Worm (Caenorhabditis elegans) whole organism, L1 larva: Measurements from ENCODE around the gene math-23.
"Not testable (repeated sequence)": the region's sequence is repeated elsewhere in the genome, so short reads cannot be mapped to it uniquely, and the experiment has no call there.

ENCODE experiments used
- alr-1 ChIP-seq: fragments of 200-800 bp; sonication (Bioruptor generic); optimal IDR thresholded peaks from 2 replicates; lab custom pipeline; 2018; ENCODE audit warnings: borderline replicate concordance, mild to moderate bottlenecking, missing genetic modification characterization, missing compliant biosample characterization
- blmp-1 ChIP-seq: fragments of 150-350 bp; optimal IDR thresholded peaks from 2 replicates; lab custom pipeline; 2014; ENCODE audit warnings: missing biosample characterization, missing genetic modification characterization
- dpl-1 ChIP-seq, 3 experiments: fragments of 150-350 bp in 2 of 3; sonication (generic microtip) in 1 of 3; optimal IDR thresholded peaks; 2 replicates each; lab custom pipeline; 2014 to 2017; ENCODE audit warnings: missing biosample characterization in 3 of 3, missing genetic modification characterization in 3 of 3, missing genetic modification reagents in 3 of 3
- sox-4 ChIP-seq: sonication (generic microtip); optimal IDR thresholded peaks from 2 replicates; lab custom pipeline; 2016; ENCODE audit warnings: missing genetic modification characterization, missing compliant biosample characterization
- unc-130 ChIP-seq: fragments of 150-350 bp; optimal IDR thresholded peaks from 2 replicates; lab custom pipeline; 2017; ENCODE audit warnings: missing biosample characterization, missing genetic modification characterization, inconsistent platforms

DNA sequence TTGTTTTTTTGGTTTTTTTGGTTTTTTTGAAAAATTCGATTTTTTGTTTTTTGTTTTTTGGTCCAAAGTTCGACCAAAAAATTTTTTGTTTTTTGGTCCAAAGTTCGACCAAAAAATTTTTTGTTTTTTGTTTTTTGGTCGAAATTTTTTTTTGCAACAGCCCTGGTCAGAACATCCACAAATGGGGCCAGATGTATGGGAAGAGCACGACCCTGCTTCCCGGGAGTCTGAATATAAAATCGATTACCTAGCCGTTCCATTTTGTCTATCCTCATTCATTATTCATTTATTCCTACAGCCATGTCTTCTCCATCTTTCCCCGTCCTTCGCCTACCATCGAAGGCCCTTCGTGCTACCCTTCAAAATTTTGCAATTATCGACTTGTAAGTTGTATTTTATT is 48.0 kb upstream of the math-23 start, which contains the start of gene fbxb-95:
- TF ChIP-seq blmp-1 (tag; lab: Kevin White, UChicago); unc-130 (tag; lab: Kevin White, UChicago); sox-4 (tag; lab: Kevin White, UChicago); dpl-1 (GFP tag; optimal IDR thresholded peaks at IDR 0.05; lab: Kevin White, UChicago); alr-1 (tag; lab: Kevin White, UChicago): not testable (repeated sequence)
